Fruit fly (Drosophila melanogaster): ENCODE results near the gene Ipk2.

Ipk2 gene

dm6 chr2L:568030-568429 lies 6.0 kb downstream of the Ipk2 start, which contains the start of the genes Nle and Sf3b1 (continued):
- peak; percentile 35 for TF ChIP-seq CG1233 (GFP tag; optimal IDR thresholded peaks at IDR 0.05)
- TF ChIP-seq run (tag; optimal IDR thresholded peaks at IDR 0.05), result no peak
- TF ChIP-seq Nf-YB (GFP tag; optimal IDR thresholded peaks at IDR 0.05), result peak; percentile 6
- TF ChIP-seq Hr51 (GFP tag; optimal IDR thresholded peaks at IDR 0.05), result no peak
- peak; percentile 27; the same call in 1 of the 4 replicates for TF ChIP-seq Gug (GFP tag; IDR thresholded peaks at IDR 0.05)
- TF ChIP-seq Sry-δ (GFP tag; optimal IDR thresholded peaks at IDR 0.05), result peak; percentile 93
- peak; percentile 71 for TF ChIP-seq Ets97D (GFP tag; optimal IDR thresholded peaks at IDR 0.05)
- peak; percentile 91 for TF ChIP-seq stwl (tag; optimal IDR thresholded peaks at IDR 0.05)
- no peak for TF ChIP-seq CG5953 (GFP tag; IDR thresholded peaks at IDR 0.05)
- TF ChIP-seq sisA (GFP tag; IDR thresholded peaks at IDR 0.05), result peak; percentile 29; the same call in 1 of the 2 replicates
- no peak for TF ChIP-seq CG12104 (GFP tag; optimal IDR thresholded peaks at IDR 0.05)
- no peak for TF ChIP-seq CG16779 (GFP tag; IDR thresholded peaks at IDR 0.05)
- peak; percentile 93 for TF ChIP-seq CG2129 (GFP tag; IDR thresholded peaks at IDR 0.05; ENCODE audit: partially characterized antibody)
- peak; percentile 60 for TF ChIP-seq CoRest (tag; optimal IDR thresholded peaks at IDR 0.05)
- TF ChIP-seq CG31388 (GFP tag; optimal IDR thresholded peaks at IDR 0.05), result no peak
- no peak for TF ChIP-seq tgo (GFP tag; IDR thresholded peaks at IDR 0.05)
- TF ChIP-seq Hsf (GFP tag; optimal IDR thresholded peaks at IDR 0.05), result peak; percentile 73
- peak; percentile 92 for TF ChIP-seq CG9797 (GFP tag; optimal IDR thresholded peaks at IDR 0.05)
- peak; percentile 80 for TF ChIP-seq sens (GFP tag)
- TF ChIP-seq Poxn (GFP tag; IDR thresholded peaks at IDR 0.05), result no peak
- TF ChIP-seq Dp (GFP tag; optimal IDR thresholded peaks at IDR 0.05), result peak; percentile 48
- no peak for TF ChIP-seq MTF-1 (GFP tag; optimal IDR thresholded peaks at IDR 0.05; ENCODE audit: borderline replicate concordance)
- peak; percentile 81; the same call in 2 of the 3 replicates for TF ChIP-seq mld (GFP tag; IDR thresholded peaks at IDR 0.05; ENCODE audit: partially characterized antibody)
- TF ChIP-seq Dip3 (GFP tag; optimal IDR thresholded peaks at IDR 0.05), result peak; percentile 38
- TF ChIP-seq HLH3B (GFP tag; IDR thresholded peaks at IDR 0.05), result 0 out of 2 replicates have a peak, but pooled peaks have one; percentile 20
- no peak for TF ChIP-seq Deaf1 (tag; optimal IDR thresholded peaks at IDR 0.05)
- TF ChIP-seq Spps (tag; optimal IDR thresholded peaks at IDR 0.05), result peak; percentile 31
- TF ChIP-seq ac (GFP tag; optimal IDR thresholded peaks at IDR 0.05), result no peak
- TF ChIP-seq fd64A (GFP tag; optimal IDR thresholded peaks at IDR 0.05), result no peak
- TF ChIP-seq CG10959 (GFP tag; IDR thresholded peaks at IDR 0.05), result no peak
- TF ChIP-seq CG15011 (GFP tag; optimal IDR thresholded peaks at IDR 0.05), result no peak
- TF ChIP-seq CG3163 (GFP tag; optimal IDR thresholded peaks at IDR 0.05), result no peak
- peak; percentile 89 for TF ChIP-seq dm (GFP tag; optimal IDR thresholded peaks at IDR 0.05)
- peak; percentile 46 for TF ChIP-seq Fer1 (GFP tag; optimal IDR thresholded peaks at IDR 0.05)
- no peak for TF ChIP-seq CG8359 (GFP tag; optimal IDR thresholded peaks at IDR 0.05; ENCODE audit: borderline replicate concordance)
- peak; percentile 65 for TF ChIP-seq CG9215 (GFP tag; IDR thresholded peaks at IDR 0.05)
- peak; percentile 27 for TF ChIP-seq CG12744 (GFP tag; optimal IDR thresholded peaks at IDR 0.05)
- peak; percentile 39 for TF ChIP-seq Hr3 (GFP tag; optimal IDR thresholded peaks at IDR 0.05)
- no peak for TF ChIP-seq Drgx (GFP tag; IDR thresholded peaks at IDR 0.05)
- peak; percentile 8; the same call in 1 of the 2 replicates for TF ChIP-seq CG10366 (GFP tag; IDR thresholded peaks at IDR 0.05)
- peak; percentile 26 for TF ChIP-seq CG12299 (tag; optimal IDR thresholded peaks at IDR 0.05)
- no peak for TF ChIP-seq C15 (GFP tag; IDR thresholded peaks at IDR 0.05)
- peak; percentile 54 for TF ChIP-seq CG4424 (GFP tag; optimal IDR thresholded peaks at IDR 0.05)
- peak; percentile 68 for TF ChIP-seq CG13424 (tag; optimal IDR thresholded peaks at IDR 0.05)
- peak; percentile 87 for TF ChIP-seq kah (GFP tag; optimal IDR thresholded peaks at IDR 0.05)
- peak; percentile 80 for TF ChIP-seq sug (tag; optimal IDR thresholded peaks at IDR 0.05)
- TF ChIP-seq CG10654 (GFP tag; optimal IDR thresholded peaks at IDR 0.05), result peak; percentile 50
- peak; percentile 80 for TF ChIP-seq CG10267 (tag; optimal IDR thresholded peaks at IDR 0.05)
- TF ChIP-seq CHES-1-like (GFP tag; optimal IDR thresholded peaks at IDR 0.05), result peak; percentile 80
- peak; percentile 37 for TF ChIP-seq jumu (GFP tag; optimal IDR thresholded peaks at IDR 0.05)
- peak; percentile 95 for TF ChIP-seq vnd (GFP tag; IDR thresholded peaks at IDR 0.05; ENCODE audit: partially characterized antibody)

All from whole organism, embryonic.